Fruit fly (Drosophila melanogaster): ENCODE data around the gene Set.

Gene Set

DNA sequence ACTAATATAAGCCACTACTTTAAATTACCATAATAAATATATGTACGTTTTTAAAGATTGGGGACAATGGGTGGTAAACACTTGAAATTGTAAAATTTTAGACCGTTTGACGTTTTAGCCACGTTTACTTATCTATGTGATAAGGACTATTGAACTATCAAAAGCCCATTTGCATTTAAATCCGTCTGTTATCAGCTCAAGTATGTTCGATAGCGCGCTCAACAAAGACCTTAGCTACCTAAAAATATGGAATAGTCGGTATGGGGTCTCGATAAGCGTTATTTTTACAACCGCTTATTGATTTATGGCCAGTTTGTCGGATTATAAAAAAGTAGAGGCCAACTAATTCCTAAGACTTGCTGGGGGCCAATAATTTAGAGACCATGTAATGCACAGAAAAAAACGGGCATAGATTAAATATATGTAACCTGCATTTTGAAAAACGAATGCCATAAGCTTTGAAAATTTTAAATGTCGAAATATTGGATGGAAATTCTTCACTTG lies 31.7 kb upstream of the Set start (continued):
- TF ChIP-seq E2f1 (GFP tag; IDR thresholded peaks at IDR 0.05) (no peak), Myb (GFP tag; optimal IDR thresholded peaks at IDR 0.05) (no peak)

DNA sequence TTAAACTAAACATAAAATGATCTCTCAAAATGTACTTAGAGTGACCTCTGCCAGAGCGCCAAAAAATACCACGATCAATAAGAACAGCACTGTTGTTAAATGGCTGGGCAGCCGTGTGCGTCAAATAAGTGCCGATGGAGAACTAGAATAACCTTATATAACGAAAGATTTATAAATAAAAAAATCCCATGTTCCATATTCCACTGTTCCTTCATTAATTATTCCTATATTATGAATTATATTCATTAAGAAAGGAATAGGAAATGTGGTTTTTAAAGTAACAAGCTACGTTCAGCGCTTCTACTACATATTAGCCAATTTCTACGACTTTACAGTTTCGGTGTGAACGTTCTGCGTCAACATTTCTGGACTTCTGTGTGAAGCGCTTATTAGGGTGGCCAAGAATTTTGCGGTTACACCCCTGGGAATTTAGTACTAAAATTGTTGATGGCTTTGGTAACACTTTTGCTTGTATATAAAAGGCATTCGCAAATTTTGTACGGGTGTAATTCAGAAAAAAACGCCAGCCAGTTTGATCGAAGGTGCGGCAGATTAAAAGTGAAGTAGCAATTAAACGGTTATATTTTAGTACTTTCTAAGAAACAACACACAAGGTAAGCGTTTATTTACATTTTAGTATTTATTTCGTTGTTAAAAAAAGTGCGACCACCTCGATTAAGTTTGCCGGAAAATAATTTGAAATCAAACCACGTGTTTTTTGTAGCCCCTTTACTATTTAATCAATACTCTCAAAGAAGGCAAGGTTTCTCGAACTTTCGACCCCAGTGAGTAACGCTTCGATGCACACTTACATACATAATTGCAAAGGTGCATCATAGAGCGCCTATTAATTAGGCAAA lies 20.9 kb upstream of the Set start, which contains the start of the genes tefu and Hsc70-4:
tefu (minus strand) TSS at position 51 of the 860 bp plus-strand sequence.
Hsc70-4 (plus strand) TSS at position 502 of the 860 bp plus-strand sequence.
- TF ChIP-seq Ravus (GFP tag; IDR thresholded peaks at IDR 0.05) (peak; percentile 43), Blimp-1 (GFP tag; optimal IDR thresholded peaks at IDR 0.05) (no peak), crc (GFP tag; optimal IDR thresholded peaks at IDR 0.05) (peak; percentile 8), Mrtf (GFP tag; IDR thresholded peaks at IDR 0.05) (peak; percentile 83), CG11247 (GFP tag; IDR thresholded peaks at IDR 0.05) (peak; percentile 48; the same call in 1 of the 2 replicates), CG17568 (GFP tag; optimal IDR thresholded peaks at IDR 0.05) (no peak), CG7357 (GFP tag; IDR thresholded peaks at IDR 0.05) (peak; percentile 99), insv (GFP tag; optimal IDR thresholded peaks at IDR 0.05) (peak in 1 of 2 experiments; percentile 30), CG30020 (tag; optimal IDR thresholded peaks at IDR 0.05) (peak; percentile 97), CG9876 (GFP tag; optimal IDR thresholded peaks at IDR 0.05) (peak; percentile 64), unpg (GFP tag; optimal IDR thresholded peaks at IDR 0.05) (peak; percentile 62), Side (GFP tag; optimal IDR thresholded peaks at IDR 0.05) (peak; percentile 14), CG13894 (tag; optimal IDR thresholded peaks at IDR 0.05) (peak; percentile 76), eve (GFP tag; optimal IDR thresholded peaks at IDR 0.05) (no peak), H2.0 (GFP tag; IDR thresholded peaks at IDR 0.05) (peak; percentile 70), croc (GFP tag; conservative IDR thresholded peaks at IDR 0.05) (peak; percentile 49; the same call in 2 of the 3 replicates), Nf-YB (GFP tag; optimal IDR thresholded peaks at IDR 0.05) (no peak), CG11723 (GFP tag; optimal IDR thresholded peaks at IDR 0.05) (peak; percentile 69), Xbp1 (GFP tag; optimal IDR thresholded peaks at IDR 0.05) (peak; percentile 90), CG16813 (GFP tag; IDR thresholded peaks at IDR 0.05; ENCODE audit: partially characterized antibody) (no peak), CG12769 (tag; optimal IDR thresholded peaks at IDR 0.05) (no peak), lmd (GFP tag; IDR thresholded peaks at IDR 0.05) (peak; percentile 86), CG15073 (GFP tag; optimal IDR thresholded peaks at IDR 0.05) (no peak), NK7.1 (GFP tag; optimal IDR thresholded peaks at IDR 0.05) (no peak), sd (tag; optimal IDR thresholded peaks at IDR 0.05) (no peak), Rx (GFP tag; IDR thresholded peaks at IDR 0.05) (peak; percentile 68), al (GFP tag; IDR thresholded peaks at IDR 0.05) (peak; percentile 82), Ada2b (GFP tag; IDR thresholded peaks at IDR 0.05) (peak; percentile 75), CG6765 (GFP tag; optimal IDR thresholded peaks at IDR 0.05) (no peak), esg (GFP tag; conservative IDR thresholded peaks at IDR 0.05) (peak; percentile 74), CG4730 (GFP tag; IDR thresholded peaks at IDR 0.05) (peak; percentile 63), ranshi (GFP tag; IDR thresholded peaks at IDR 0.05) (peak; percentile 89), abd-A (tag; optimal IDR thresholded peaks at IDR 0.05) (no peak), fru (optimal IDR thresholded peaks at IDR 0.05) (no peak), nau (GFP tag; optimal IDR thresholded peaks at IDR 0.05) (no peak), maf-S (GFP tag; optimal IDR thresholded peaks at IDR 0.05) (peak; percentile 76), CG32772 (GFP tag; IDR thresholded peaks at IDR 0.05) (peak; percentile 76), CG7928 (GFP tag; optimal IDR thresholded peaks at IDR 0.05) (peak; percentile 75), B-H1 (GFP tag; IDR thresholded peaks at IDR 0.05) (peak; percentile 73), CG15269 (tag; optimal IDR thresholded peaks at IDR 0.05) (peak; percentile 0), HLH54F (GFP tag; optimal IDR thresholded peaks at IDR 0.05) (peak; percentile 75), crp (GFP tag; optimal IDR thresholded peaks at IDR 0.05) (peak in 1 of 2 experiments; percentile 48), nerfin-2 (GFP tag; IDR thresholded peaks at IDR 0.05; ENCODE audit: partially characterized antibody) (no peak), org-1 (GFP tag; optimal IDR thresholded peaks at IDR 0.05) (no peak), CG6254 (GFP tag; optimal IDR thresholded peaks at IDR 0.05) (peak; percentile 1)

Measured in whole organism, embryonic.